Fruit fly (Drosophila melanogaster): ENCODE results near the gene Lrpprc2.

- TF ChIP-seq CG7101 (tag; optimal IDR thresholded peaks at IDR 0.05) (no peak), CG11617 (GFP tag; optimal IDR thresholded peaks at IDR 0.05) (no peak), CG33017 (tag; optimal IDR thresholded peaks at IDR 0.05) (no peak)
These were observed 3.6 kb upstream of the Lrpprc2 start, which contains the start of gene Ns3 for dm6 chrX:1464033-1464432.

All from whole organism, adult.